Worm (Caenorhabditis elegans): Measurements from ENCODE around the gene C39D10.2.

ce11 chrX:7867307-7867706 lies 21.7 kb upstream of the C39D10.2 start:
- TF ChIP-seq him-1 (tag; optimal IDR thresholded peaks at IDR 0.05): no peak
- no peak for TF ChIP-seq W03F9.2 (tag; optimal IDR thresholded peaks at IDR 0.05)
- TF ChIP-seq dao-5 (tag; optimal IDR thresholded peaks at IDR 0.05): no peak
